Worm (Caenorhabditis elegans): Measurements from ENCODE around the gene ZC196.4.

ZC196.4 gene

DNA sequence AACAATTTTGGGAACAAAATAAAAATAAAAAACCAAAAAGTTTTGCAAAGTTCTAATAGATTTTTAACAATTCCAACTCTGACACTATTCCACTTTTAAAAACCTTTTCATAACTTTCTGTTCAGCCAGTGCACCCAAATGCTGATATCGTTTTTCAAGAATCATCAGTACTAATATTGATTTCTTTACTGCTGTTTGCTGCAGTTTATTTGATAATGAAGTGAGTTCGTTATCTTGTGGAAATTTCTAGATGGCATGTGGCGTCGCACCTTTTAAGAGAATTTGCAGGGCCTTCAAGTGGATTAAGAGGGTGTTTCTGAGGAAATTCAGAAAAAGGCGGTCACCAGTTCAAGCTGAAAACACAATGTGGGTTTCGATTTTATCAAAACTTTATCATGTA is 1.9 kb upstream of the ZC196.4 start:
- TF ChIP-seq nhr-28 (tag; optimal IDR thresholded peaks at IDR 0.05) (no peak), ceh-83 (GFP tag; optimal IDR thresholded peaks at IDR 0.05) (no peak), mls-2 (tag; optimal IDR thresholded peaks at IDR 0.05) (no peak), unc-62 (GFP tag; optimal IDR thresholded peaks at IDR 0.05) (no peak), elt-1 (tag; optimal IDR thresholded peaks at IDR 0.05; ENCODE audit: borderline replicate concordance, insufficient read depth) (no peak), ceh-39 (tag; optimal IDR thresholded peaks at IDR 0.05) (no peak), lsy-2 (tag; optimal IDR thresholded peaks at IDR 0.05) (no peak), lin-32 (GFP tag; optimal IDR thresholded peaks at IDR 0.05) (no peak), elt-3 (tag; optimal IDR thresholded peaks at IDR 0.05) (no peak), nhr-237 (tag; optimal IDR thresholded peaks at IDR 0.05) (no peak), unc-39 (tag; optimal IDR thresholded peaks at IDR 0.05) (no peak), ces-1 (GFP tag; optimal IDR thresholded peaks at IDR 0.05) (no peak), nhr-2 (tag; optimal IDR thresholded peaks at IDR 0.05) (no peak), mep-1 (tag; optimal IDR thresholded peaks at IDR 0.05) (no peak), bed-3 (GFP tag; optimal IDR thresholded peaks at IDR 0.05) (no peak), zip-8 (tag; optimal IDR thresholded peaks at IDR 0.05) (no peak), flh-1 (GFP tag; optimal IDR thresholded peaks at IDR 0.05) (no peak), mab-5 (tag; optimal IDR thresholded peaks at IDR 0.05) (no peak), sptf-1 (tag; optimal IDR thresholded peaks at IDR 0.05) (no peak), nhr-76 (tag; optimal IDR thresholded peaks at IDR 0.05) (no peak)

ce11 chrV:8736369-8736768 is 3.5 kb downstream of the ZC196.4 start, which contains the start of gene ZC196.3:
Gene ZC196.3, plus strand, starts transcription at chrV:8736669.
- no peak for TF ChIP-seq lsy-2 (tag; optimal IDR thresholded peaks at IDR 0.05)
- no peak for TF ChIP-seq lin-32 (GFP tag; optimal IDR thresholded peaks at IDR 0.05)
- no peak for TF ChIP-seq sptf-1 (tag; optimal IDR thresholded peaks at IDR 0.05)
- no peak for TF ChIP-seq nhr-237 (tag; optimal IDR thresholded peaks at IDR 0.05)
- TF ChIP-seq elt-3 (tag; optimal IDR thresholded peaks at IDR 0.05): no peak
- no peak for TF ChIP-seq elt-1 (tag; optimal IDR thresholded peaks at IDR 0.05; ENCODE audit: borderline replicate concordance, insufficient read depth)
- TF ChIP-seq unc-39 (tag; optimal IDR thresholded peaks at IDR 0.05): no peak
- TF ChIP-seq nhr-76 (tag; optimal IDR thresholded peaks at IDR 0.05): no peak
- no peak for TF ChIP-seq bed-3 (GFP tag; optimal IDR thresholded peaks at IDR 0.05)
- no peak for TF ChIP-seq pha-4 (tag; optimal IDR thresholded peaks at IDR 0.05)
- TF ChIP-seq mls-2 (tag; optimal IDR thresholded peaks at IDR 0.05): no peak
- TF ChIP-seq zip-8 (tag; optimal IDR thresholded peaks at IDR 0.05): no peak
- no peak for TF ChIP-seq mab-5 (tag; optimal IDR thresholded peaks at IDR 0.05)
- no peak for TF ChIP-seq flh-1 (GFP tag; optimal IDR thresholded peaks at IDR 0.05)
- no peak for TF ChIP-seq nhr-12 (tag; optimal IDR thresholded peaks at IDR 0.05)

DNA sequence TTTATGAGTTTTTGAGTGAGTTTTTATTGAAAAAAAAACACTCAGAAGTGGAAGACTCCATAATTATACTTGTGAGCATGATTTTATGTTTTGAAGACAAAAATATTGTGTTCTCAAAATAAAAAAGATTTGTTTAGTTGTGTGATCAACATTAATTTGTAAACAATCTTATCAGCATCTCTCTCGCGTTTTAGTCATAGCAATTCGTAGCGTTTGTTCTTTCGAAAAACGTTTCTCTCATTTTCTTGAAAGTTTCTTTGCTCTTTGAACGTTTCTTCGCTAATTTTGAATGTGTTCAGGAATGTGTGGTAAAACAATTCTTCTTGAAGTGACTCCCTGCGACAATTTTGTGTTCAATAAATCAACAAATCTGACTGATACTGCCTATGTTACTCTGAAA is 6.2 kb downstream of the ZC196.4 start, which contains the start of gene ZC196.2:
ZC196.2 (plus strand) TSS at position 301 of the 400 bp plus-strand sequence.
- TF ChIP-seq snpc-4 (tag; optimal IDR thresholded peaks at IDR 0.05) (no peak), pha-4 (tag; optimal IDR thresholded peaks at IDR 0.05) (no peak), unc-120 (tag; optimal IDR thresholded peaks at IDR 0.05; ENCODE audit: poor library complexity, severe bottlenecking) (no peak), elt-1 (tag; optimal IDR thresholded peaks at IDR 0.05; ENCODE audit: borderline replicate concordance, insufficient read depth) (no peak), hlh-1 (tag; optimal IDR thresholded peaks at IDR 0.05) (no peak)

DNA sequence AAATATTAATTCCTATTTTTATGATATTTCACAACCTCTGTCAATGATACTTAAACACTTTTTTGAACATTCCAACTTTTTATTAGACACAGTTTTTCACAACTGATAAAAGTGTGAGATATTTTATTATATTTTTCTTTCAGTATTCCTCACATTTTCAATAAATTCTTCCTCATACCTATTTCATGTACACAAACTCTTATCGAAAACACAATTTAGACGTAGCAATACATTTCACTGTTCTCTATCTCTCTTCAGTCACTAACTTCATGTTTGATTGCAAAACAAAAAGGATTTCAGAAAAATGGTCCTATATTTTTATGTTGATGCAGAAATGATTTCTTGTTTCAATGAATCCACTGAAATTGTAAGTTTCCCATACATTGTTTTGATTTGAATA is 13.0 kb downstream of the ZC196.4 start, which contains the start of gene B0507.6:
B0507.6 (plus strand) TSS at position 301 of the 400 bp plus-strand sequence.
- TF ChIP-seq mab-5 (tag; optimal IDR thresholded peaks at IDR 0.05) (no peak), lin-32 (GFP tag; optimal IDR thresholded peaks at IDR 0.05) (no peak), blmp-1 (tag; optimal IDR thresholded peaks at IDR 0.05) (no peak), mls-2 (tag; optimal IDR thresholded peaks at IDR 0.05) (no peak), ceh-39 (tag; optimal IDR thresholded peaks at IDR 0.05) (no peak), tbx-8 (GFP tag; optimal IDR thresholded peaks at IDR 0.05) (no peak), ztf-11 (tag; optimal IDR thresholded peaks at IDR 0.05) (no peak), unc-62 (GFP tag; optimal IDR thresholded peaks at IDR 0.05) (no peak), nhr-28 (tag; optimal IDR thresholded peaks at IDR 0.05) (no peak), elt-1 (tag; optimal IDR thresholded peaks at IDR 0.05; ENCODE audit: borderline replicate concordance, insufficient read depth) (no peak)

DNA sequence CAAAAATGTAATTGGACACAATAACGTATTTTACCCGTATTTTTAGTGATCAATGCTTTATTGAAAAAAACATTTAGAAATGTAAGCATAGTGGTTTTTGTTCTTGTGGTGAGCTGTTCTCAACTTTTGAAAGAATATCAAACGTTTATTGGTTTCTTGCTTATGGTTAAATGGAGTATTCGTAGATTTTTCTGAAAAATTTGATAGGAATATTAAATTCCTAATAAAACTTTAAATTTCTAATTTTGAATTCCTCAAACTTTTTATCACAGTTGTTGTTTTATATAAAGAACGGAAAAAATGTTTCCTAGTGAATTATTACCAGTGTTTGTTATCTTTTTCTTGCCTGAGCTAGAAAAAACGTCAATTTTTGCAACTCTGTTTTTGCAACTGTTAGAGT is 20.5 kb downstream of the ZC196.4 start, which contains the start of gene B0507.5:
B0507.5 (plus strand) TSS at position 301 of the 400 bp plus-strand sequence.
- TF ChIP-seq zip-8 (tag; optimal IDR thresholded peaks at IDR 0.05) (no peak), sem-2 (GFP tag; optimal IDR thresholded peaks at IDR 0.05) (no peak)

ce11 chrV:8754670-8755069 is 21.8 kb downstream of the ZC196.4 start, which contains the start of gene B0507.4:
Gene B0507.4, plus strand, starts transcription at chrV:8754970.
- TF ChIP-seq ceh-83 (GFP tag; optimal IDR thresholded peaks at IDR 0.05): no peak
- no peak for TF ChIP-seq hlh-1 (tag; optimal IDR thresholded peaks at IDR 0.05)
- no peak for TF ChIP-seq cnd-1 (tag; optimal IDR thresholded peaks at IDR 0.05)
- TF ChIP-seq lsy-2 (tag; optimal IDR thresholded peaks at IDR 0.05): no peak
- no peak for TF ChIP-seq unc-62 (GFP tag; optimal IDR thresholded peaks at IDR 0.05)
- TF ChIP-seq ham-2 (GFP tag; optimal IDR thresholded peaks at IDR 0.05): no peak
- no peak for TF ChIP-seq snpc-4 (tag; optimal IDR thresholded peaks at IDR 0.05)
- TF ChIP-seq ztf-11 (tag; optimal IDR thresholded peaks at IDR 0.05): no peak
- TF ChIP-seq nhr-76 (tag; optimal IDR thresholded peaks at IDR 0.05): no peak
- TF ChIP-seq ces-1 (GFP tag; optimal IDR thresholded peaks at IDR 0.05): no peak
- no peak for TF ChIP-seq bed-3 (GFP tag; optimal IDR thresholded peaks at IDR 0.05)
